Fruit fly (Drosophila melanogaster) whole organism, wandering third instar larva: Measurements from ENCODE around the gene RAF2.

Experiments used
- Hr83 ChIP-seq: fragments of 200-300 bp; sonication (Bioruptor generic); optimal IDR thresholded peaks from 2 replicates; lab custom pipeline; 2016; ENCODE audit warnings: missing biosample characterization, mild to moderate bottlenecking, missing genetic modification characterization, moderate library complexity; ENCODE audit not compliant: poor library complexity, severe bottlenecking
- brk ChIP-seq: fragments of 200-800 bp; sonication (Bioruptor generic); optimal IDR thresholded peaks from 2 replicates; lab custom pipeline; 2016; ENCODE audit warnings: missing biosample characterization, mild to moderate bottlenecking, missing genetic modification characterization
- dmrt93B ChIP-seq: fragments of 200-800 bp; sonication (Bioruptor generic); optimal IDR thresholded peaks from 2 replicates; lab custom pipeline; 2018; ENCODE audit warnings: missing biosample characterization, mild to moderate bottlenecking, missing genetic modification characterization
- pan ChIP-seq: fragments of >200 bp; optimal IDR thresholded peaks from 2 replicates; lab custom pipeline; 2017
- psq ChIP-seq: fragments of 200-800 bp; sonication (Bioruptor generic); optimal IDR thresholded peaks from 3 replicates; lab custom pipeline; 2017; ENCODE audit warnings: missing biosample characterization, mild to moderate bottlenecking, missing genetic modification characterization, moderate library complexity
- rgr ChIP-seq: fragments of 200-800 bp; sonication (Bioruptor generic); optimal IDR thresholded peaks from 3 replicates; lab custom pipeline; 2016; ENCODE audit warnings: missing biosample characterization, mild to moderate bottlenecking, missing genetic modification characterization

- TF ChIP-seq brk (GFP tag; lab: Kevin White, UChicago) (no peak), Hr83 (no peak), rgr (GFP tag; lab: Kevin White, UChicago) (no peak), pan (no peak), psq (GFP tag; lab: Kevin White, UChicago) (no peak), dmrt93B (GFP tag; lab: Kevin White, UChicago) (no peak)
These were observed 26.8 kb upstream of the RAF2 start, which contains the start of gene ringer for dm6 chr3L:16359219-16359748.
